Fruit fly (Drosophila melanogaster) whole organism, larva: Measurements from ENCODE around the gene CG34039.

ENCODE experiments used
- noc ChIP-seq: fragments of 200-800 bp; sonication (Bioruptor generic); optimal IDR thresholded peaks from 3 replicates; lab custom pipeline; 2019; ENCODE audit warnings: missing biosample characterization, mild to moderate bottlenecking, missing genetic modification characterization, moderate library complexity

CG34039 gene

DNA sequence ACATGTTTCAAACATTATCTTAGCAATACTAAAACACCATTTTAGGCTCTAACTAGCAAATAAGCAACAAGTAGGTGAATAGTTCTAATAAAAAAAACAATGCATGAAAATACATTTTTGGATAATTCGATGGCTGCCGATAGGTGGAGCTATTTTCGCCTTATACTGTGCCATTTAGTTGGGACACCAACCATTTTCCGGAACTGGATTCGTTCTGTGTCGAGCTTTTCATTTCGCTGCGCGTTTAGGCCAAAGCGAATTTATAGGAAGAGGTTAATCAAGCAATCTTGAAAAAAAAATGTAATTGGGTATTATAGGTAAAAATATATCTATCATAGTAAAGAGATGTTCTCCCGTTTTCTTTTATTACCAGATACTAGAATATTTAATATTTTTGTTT lies 2.9 kb downstream of the CG34039 start:
- no peak for TF ChIP-seq noc (tag; lab: Kevin White, UChicago)

DNA sequence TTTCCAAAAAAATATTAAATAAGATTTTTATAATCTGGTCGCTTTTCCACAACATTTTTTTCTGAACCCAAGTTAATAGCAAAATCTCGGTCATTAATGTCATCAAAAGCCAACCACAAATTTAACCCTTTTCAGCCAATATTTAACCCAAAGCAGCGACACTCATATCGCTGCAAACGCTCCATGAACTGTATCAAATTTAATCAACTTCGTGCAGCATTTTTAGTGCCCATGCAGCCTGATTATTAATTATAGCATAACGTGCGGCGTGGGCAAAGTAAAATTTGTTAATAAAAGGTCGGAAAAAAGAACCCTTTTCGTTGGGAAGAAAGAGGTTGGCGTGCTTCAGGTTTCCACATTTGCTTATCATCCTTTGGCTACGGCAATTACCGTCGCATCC lies 3.7 kb downstream of the CG34039 start:
- TF ChIP-seq noc (tag; lab: Kevin White, UChicago) = no peak

DNA sequence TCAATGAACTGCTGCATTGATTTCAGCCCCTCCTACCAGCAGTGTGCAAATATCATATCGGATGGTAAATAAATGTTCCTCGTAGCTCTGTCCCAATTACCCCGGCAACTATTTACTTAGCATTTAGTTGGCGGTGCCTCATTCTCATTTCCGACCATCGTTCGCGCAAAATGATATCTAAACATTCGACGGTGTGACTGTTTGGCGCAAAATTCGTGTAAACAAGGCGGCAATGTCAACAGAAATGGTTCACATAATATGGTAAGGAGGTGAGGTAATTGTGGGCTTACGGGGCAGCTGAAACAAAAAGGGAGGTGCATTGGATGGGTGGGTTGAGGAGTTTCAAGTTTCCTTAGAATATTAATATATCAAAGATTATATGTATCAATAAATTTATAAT lies 4.6 kb downstream of the CG34039 start:
- TF ChIP-seq noc (tag; lab: Kevin White, UChicago) = no peak

DNA sequence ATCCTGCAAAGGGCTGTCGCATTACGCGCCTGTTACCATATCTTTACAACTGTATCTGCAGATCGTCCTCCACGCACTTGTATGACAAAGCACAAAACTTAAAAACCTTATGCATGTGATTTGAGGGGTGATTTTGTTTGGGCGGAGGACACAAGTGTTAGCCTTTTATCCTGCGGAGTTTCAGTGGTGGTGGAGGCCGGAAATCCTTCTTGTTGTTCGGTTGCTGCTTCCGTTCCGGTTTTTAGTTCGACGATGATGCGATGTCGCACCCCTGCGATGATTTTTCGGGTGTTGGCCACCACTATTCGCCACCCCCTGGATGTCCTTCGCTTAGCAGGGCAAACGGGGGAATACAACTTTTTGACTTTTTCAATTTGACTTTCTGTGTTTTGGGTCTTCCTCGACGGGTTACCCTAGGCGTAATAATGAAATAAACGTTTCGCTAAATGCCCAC lies 5.4 kb downstream of the CG34039 start:
- no peak for TF ChIP-seq noc (tag; lab: Kevin White, UChicago)

DNA sequence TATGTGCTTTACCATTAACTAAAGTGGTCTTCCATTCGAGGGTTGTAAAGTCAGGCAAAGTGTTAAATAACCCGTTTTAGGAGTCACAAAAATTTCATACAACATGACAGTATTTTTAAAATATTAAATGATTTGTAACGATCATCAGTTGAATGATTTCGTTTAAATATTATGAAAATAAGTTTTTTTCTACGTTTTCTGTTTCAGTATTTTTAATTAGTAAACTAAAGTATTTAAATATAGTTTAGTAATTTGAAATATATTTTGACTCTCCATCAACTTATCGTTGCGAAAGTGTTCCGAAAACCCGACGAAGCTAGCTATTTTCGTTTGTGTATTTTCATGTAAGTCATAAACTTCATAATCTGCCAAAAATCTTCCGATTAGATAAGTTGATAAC lies 7.3 kb downstream of the CG34039 start, which contains the start of gene CG42758:
TSS of gene CG42758 (plus strand) at position 301 of the 400 bp plus-strand sequence.
- TF ChIP-seq noc (tag; lab: Kevin White, UChicago) = no peak

DNA sequence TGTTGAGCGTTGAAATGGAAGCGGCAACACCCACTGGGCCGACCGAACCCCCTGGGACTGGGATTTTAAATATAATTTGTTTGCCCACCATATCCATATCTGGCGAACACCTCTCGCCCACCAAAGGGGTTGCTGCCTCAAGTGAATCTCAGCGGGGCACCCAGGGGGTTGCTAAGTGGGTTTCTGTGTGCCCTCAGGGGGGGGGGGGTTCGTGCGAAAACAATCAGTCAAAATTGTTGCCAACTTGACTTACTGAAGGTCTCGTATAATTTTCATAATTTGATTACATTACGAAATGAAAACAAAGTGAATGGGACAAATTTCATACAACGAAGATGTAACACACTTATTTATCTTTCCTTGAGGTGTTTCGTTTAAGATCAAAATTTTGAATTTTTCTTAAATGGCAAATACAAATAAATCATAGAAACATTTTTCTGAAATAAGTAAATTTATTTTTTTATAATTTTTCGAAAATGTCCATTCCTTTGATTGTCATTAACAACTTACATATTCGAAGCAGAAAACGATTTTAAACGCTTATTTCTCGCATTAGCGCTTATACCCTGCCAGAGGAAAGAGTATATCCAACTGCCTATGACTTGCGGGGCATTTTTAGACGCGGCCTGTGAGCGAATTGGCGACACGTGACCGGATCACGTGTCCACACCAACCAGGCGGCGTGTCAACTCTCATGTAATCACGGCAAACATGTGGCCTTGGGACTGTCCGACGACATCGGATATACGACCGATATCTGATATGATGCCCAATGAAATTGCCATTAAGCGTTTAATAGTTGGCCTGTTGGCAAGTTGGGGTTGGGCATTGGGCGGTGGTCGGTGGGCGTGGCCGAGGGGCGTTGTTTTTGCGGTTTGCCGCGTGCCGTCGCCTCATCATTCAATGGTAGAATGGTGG lies 10.1 kb downstream of the CG34039 start:
- no peak for TF ChIP-seq noc (tag; lab: Kevin White, UChicago)

DNA sequence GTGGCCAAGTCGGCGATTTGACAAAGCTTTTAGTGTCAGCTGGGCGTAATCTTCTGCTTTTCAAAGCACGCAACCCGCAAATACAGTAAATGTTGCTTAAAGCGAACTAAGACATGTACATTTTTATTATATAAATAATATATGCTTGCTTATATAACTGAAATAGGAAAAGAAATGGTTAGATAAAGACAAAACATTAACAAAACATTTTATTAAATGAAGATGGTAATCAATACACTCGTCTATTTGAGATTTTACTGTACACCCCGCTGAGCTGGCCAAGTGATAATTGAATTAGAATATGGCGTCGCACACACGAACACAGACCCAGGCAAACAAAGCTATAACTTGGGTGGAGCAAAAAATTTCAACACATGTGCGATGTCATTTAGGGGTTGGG lies 14.8 kb downstream of the CG34039 start:
- no peak for TF ChIP-seq noc (tag; lab: Kevin White, UChicago)

DNA sequence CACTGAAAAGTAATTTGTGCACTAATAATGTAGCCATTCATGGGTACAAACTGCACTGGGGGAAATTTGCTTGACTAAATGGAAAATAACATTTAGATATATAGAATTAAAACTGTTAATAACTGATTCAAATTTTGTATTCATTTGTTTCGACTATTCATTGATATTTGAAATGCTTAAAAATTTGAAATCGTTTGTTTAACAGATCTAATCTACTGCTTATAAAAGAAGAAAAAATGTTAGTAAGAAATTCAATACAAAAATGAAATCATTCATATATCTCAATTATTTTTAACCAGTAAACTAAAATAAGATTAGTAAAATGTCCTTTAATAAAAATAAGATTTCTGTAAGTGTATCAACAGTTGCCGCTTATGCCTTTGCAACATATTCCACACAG lies 16.2 kb downstream of the CG34039 start:
- TF ChIP-seq noc (tag; lab: Kevin White, UChicago) = no peak

DNA sequence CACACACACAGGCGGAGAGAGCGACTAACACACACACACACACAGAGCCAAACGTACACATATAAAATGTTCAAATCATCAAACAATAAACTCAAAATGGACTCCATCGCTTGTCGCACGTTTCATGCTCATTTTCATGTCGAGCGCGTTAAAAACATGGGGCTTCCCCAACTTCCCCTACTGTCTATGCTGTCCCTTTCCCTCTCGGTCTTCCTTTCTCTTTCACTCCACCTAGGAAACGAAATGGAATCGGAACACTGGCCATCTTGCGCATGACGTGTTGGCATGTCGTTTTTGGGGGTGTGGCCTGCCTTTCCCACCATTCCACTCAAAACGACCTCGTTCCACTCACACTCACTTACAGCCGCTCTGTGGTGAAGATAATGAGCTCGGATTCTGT lies 19.1 kb downstream of the CG34039 start:
- TF ChIP-seq noc (tag; lab: Kevin White, UChicago) = no peak

DNA sequence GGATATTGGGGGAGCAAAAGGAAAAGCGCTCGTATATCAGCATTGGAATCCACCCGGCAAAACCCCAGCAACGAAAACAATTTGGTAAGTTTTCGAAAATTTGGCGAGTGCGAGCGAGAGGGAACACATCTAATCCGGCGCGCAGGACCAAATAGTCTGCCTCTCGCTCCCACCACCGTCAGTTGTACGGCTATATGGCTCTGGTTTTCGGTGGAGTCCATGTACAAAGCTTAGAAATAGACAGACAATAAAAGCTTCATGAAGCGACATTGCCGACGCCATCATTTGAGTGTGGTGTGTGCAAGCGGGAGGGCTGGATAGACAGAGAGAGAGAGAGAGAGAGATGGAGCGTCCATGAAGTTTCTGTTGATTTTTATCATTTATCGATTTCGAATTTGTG lies 20.5 kb downstream of the CG34039 start:
- TF ChIP-seq noc (tag; lab: Kevin White, UChicago) = no peak

DNA sequence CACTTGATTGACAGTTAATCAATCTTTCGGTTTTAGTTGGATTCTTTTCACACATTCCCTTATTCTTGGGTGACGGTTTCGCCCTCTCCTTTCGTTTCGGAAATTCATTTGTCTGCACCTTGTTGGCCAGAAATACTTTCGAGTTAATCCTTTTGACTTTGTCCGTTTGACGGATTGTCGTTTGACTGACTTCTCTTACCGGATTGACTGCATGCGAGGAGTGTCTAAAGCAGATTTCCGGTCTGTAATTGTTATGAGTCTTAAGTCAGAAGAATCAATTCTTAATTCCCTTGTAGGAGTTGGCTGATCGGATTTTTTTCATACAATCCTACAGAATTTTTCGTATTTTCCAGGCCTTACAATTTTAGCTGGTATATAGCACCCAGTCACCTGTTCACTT lies 22.9 kb downstream of the CG34039 start:
- no peak for TF ChIP-seq noc (tag; lab: Kevin White, UChicago)

DNA sequence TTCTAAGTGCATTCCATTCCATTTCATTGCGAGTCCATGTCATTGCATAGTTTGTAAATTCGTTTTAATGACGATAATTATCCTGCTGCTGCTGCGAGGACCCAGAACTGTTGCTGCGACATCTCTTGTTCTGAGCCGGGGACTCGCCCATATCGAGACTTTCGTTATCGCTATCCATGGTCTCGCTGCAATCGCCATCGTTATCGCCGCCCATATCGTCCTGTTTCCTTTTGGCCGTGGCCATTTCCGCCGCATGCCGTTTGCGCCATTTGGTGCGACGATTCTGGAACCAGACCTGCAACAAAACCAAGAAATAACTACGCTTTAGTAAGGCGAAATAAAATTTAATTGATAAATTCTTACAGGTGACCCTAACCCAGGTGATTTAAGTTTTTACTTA lies 24.0 kb downstream of the CG34039 start:
- no peak for TF ChIP-seq noc (tag; lab: Kevin White, UChicago)

DNA sequence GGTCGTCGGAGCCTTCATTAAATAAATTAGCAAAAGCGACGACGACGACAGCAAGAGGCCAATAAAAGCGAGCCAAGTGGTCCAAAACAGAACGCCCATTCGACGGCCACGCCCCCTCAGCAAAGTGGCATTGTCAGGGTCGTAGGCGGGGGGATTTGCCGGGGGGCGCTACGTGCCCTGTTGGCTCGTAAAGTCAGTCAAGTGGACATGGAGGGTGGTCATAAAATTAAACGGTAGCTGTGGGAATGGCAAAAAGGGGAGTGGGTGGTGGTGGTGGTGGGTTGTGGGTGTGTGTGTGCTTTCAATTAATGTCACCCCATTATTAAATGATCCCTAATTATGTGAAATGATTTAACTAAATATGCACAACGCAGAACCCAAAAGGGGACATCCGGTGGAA lies 31.2 kb downstream of the CG34039 start:
- TF ChIP-seq noc (tag; lab: Kevin White, UChicago) = no peak

DNA sequence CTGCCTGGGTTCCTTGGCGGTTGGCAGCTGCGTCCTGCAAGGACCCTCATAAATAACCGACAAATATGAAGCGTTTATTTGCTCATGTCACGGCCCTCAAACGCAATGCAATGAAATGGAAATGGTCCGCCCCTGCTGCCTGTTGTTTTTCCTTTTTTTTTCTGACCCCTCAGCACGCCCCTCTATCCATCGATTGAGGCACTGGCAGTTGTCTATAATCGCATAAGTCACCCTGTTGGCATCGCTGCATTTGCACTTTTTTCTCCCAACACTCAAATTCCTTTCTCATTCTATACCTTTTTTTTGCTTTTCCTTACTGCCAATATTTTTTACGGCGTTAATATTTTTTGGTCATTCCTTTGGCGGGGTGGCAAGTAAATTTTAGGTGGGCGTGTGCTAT lies 32.4 kb downstream of the CG34039 start:
- TF ChIP-seq noc (tag; lab: Kevin White, UChicago) = no peak

DNA sequence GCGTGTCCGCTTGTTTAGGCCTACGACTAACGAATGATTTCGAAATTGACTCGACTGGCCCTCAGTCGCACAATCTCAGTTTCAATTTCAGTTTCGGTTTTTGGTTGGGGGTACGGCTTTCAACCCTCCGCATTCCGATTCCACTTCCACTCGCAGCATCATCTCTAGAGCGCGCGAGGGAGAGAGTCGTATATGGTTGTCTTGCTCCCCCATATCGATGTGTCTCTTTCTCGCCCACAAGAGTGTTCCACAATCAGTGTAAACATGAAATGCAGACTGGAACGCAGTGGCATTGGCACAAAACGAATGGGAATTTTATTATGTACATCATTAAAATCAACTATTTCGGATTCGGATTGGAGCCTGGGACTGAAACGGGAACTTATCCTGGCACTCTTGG lies 39.7 kb downstream of the CG34039 start, which contains the start of gene HGTX:
TSS of gene HGTX (minus strand) at position 38 of the 400 bp plus-strand sequence.
- no peak for TF ChIP-seq noc (tag; lab: Kevin White, UChicago)

DNA sequence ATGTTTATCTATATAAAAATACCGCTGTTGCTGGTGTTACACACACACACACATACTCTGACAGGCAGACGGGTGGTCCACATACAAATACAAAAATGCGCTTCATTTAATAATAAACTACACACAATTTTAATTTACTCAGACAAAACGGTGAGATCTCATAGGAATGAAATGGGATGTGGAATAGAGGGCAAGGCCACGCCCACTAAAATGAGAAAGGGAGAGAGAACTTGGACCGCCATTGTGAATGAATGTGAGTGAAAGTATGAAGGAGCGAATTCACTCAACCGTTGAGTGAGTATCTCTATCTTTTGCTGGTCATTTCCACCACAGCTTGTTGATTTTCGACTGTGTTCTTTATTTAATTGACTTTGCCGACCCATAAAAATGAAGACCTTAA lies 40.8 kb downstream of the CG34039 start:
- no peak for TF ChIP-seq noc (tag; lab: Kevin White, UChicago)

DNA sequence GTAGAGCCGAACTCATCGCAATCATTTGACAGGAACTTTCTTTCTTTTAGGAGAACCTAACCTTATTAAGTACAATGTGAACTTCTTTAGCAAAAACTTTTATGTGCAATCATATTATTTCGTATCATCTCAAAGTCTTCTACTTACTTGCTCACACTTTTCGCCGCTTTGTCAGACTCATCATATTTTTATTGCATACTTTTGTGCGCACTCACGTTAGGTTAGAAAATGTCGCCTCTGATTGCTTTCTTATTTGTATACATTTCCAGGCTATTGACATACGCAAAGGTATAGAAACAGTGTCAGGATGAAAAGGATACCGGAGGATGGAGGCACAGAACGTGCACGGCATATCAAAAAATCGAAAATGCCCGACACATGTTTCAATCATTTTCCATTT lies 43.4 kb downstream of the CG34039 start:
- TF ChIP-seq noc (tag; lab: Kevin White, UChicago) = no peak
